Fruit fly (Drosophila melanogaster) whole organism, embryonic: ENCODE data around the gene CG14043.

Experiments used
- Asciz ChIP-seq: fragments of 200-800 bp; sonication (Bioruptor generic); optimal IDR thresholded peaks from 2 replicates; lab custom pipeline; 2017; ENCODE audit warnings: missing biosample characterization, mild to moderate bottlenecking, missing genetic modification characterization, missing genetic modification reagents
- CG10543 ChIP-seq: fragments of 200-800 bp; sonication (Bioruptor generic); optimal IDR thresholded peaks from 3 replicates; lab custom pipeline; 2017; ENCODE audit warnings: missing biosample characterization, mild to moderate bottlenecking, missing genetic modification characterization, moderate library complexity
- CG14667 ChIP-seq: fragments of 200-800 bp; sonication (Bioruptor generic); IDR thresholded peaks from 2 replicates; pipeline ENCODE4 v1.3.6; 2022; ENCODE audit warnings: missing biosample characterization, missing genetic modification characterization
- Hmx ChIP-seq: fragments of 200-800 bp; sonication (Bioruptor generic); optimal IDR thresholded peaks from 2 replicates; lab custom pipeline; 2016; ENCODE audit warnings: missing biosample characterization, missing genetic modification characterization
- Neu2 ChIP-seq: fragments of 200-800 bp; sonication (Bioruptor generic); optimal IDR thresholded peaks from 3 replicates; lab custom pipeline; 2016; ENCODE audit warnings: missing biosample characterization, missing genetic modification characterization, borderline replicate concordance
- Sry-δ ChIP-seq: fragments of 200-800 bp; sonication (Bioruptor generic); optimal IDR thresholded peaks from 2 replicates; lab custom pipeline; 2016; ENCODE audit warnings: missing biosample characterization, missing genetic modification characterization
- luna ChIP-seq: fragments of 200-800 bp; sonication (Bioruptor generic); optimal IDR thresholded peaks from 2 replicates; lab custom pipeline; 2016; ENCODE audit warnings: missing biosample characterization, missing genetic modification characterization
- pfk ChIP-seq: fragments of 200-800 bp; sonication (Bioruptor generic); optimal IDR thresholded peaks from 2 replicates; lab custom pipeline; 2018; ENCODE audit warnings: missing biosample characterization, mild to moderate bottlenecking, missing genetic modification characterization, moderate library complexity

DNA sequence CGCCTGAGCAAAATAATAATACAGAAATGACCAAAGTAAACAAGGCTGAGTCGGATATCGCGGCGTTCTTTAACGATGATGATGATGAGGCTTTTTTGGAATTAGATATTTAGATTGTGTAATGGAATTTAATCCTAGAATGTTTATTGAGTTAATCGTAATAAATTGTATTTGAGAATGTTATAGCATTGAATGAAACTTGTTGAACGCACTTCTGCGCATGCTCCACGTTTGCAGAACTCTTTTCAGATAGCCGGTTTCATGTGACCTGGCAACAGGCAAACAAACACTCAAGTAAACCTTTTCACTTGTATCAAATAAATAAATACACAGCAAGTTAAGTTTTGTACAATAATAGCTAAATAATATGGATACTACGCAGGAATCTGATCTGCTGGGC lies 13.4 kb upstream of the CG14043 start, which contains the start of gene CG34124:
- TF ChIP-seq Hmx (GFP tag; lab: Kevin White, UChicago): no peak
- TF ChIP-seq Neu2 (GFP tag; lab: Kevin White, UChicago): no peak
- no peak for TF ChIP-seq CG10543 (GFP tag; lab: Kevin White, UChicago)
- TF ChIP-seq Sry-δ (GFP tag; lab: Kevin White, UChicago): no peak
- no peak for TF ChIP-seq pfk (GFP tag; lab: Kevin White, UChicago)
- no peak for TF ChIP-seq CG14667 (GFP tag; lab: Robert Waterston, UW)
- TF ChIP-seq Asciz (GFP tag; lab: Kevin White, UChicago): no peak
- no peak for TF ChIP-seq luna (GFP tag; lab: Kevin White, UChicago)
